Worm (Caenorhabditis elegans) whole organism, L2 larva: ENCODE measurements around the gene snt-1.

Experiments
- C34F6.9 ChIP-seq: fragments of 150-350 bp; optimal IDR thresholded peaks from 2 replicates; lab custom pipeline; 2014; ENCODE audit warnings: missing biosample characterization, missing genetic modification characterization
- F13H6.1 ChIP-seq: sonication (generic microtip); optimal IDR thresholded peaks from 2 replicates; lab custom pipeline; 2016; ENCODE audit warnings: missing genetic modification characterization, missing compliant biosample characterization
- R02D3.7 ChIP-seq: fragments of 150-350 bp; optimal IDR thresholded peaks from 2 replicates; lab custom pipeline; 2014; ENCODE audit warnings: missing biosample characterization, missing genetic modification characterization
- Y55F3AM.14 ChIP-seq: fragments of 200-800 bp; sonication (Bioruptor generic); optimal IDR thresholded peaks from 2 replicates; lab custom pipeline; 2018; ENCODE audit warnings: mild to moderate bottlenecking, missing genetic modification characterization, missing compliant biosample characterization
- ZK546.5 ChIP-seq: sonication (generic microtip); optimal IDR thresholded peaks from 2 replicates; lab custom pipeline; 2017; ENCODE audit warnings: missing biosample characterization, missing genetic modification characterization
- alr-1 ChIP-seq: fragments of 150-350 bp; optimal IDR thresholded peaks from 2 replicates; lab custom pipeline; 2014; ENCODE audit warnings: missing biosample characterization, missing genetic modification characterization
- aly-2 ChIP-seq: fragments of 150-350 bp; optimal IDR thresholded peaks from 2 replicates; lab custom pipeline; 2014; ENCODE audit warnings: missing biosample characterization, missing genetic modification characterization
- ama-1 ChIP-seq: fragments of 150-350 bp; optimal IDR thresholded peaks from 2 replicates; lab custom pipeline; 2018; ENCODE audit warnings: inconsistent platforms
- blmp-1 ChIP-seq: sonication (generic microtip); optimal IDR thresholded peaks from 2 replicates; lab custom pipeline; 2017; ENCODE audit warnings: missing genetic modification characterization, mild to moderate bottlenecking, missing compliant biosample characterization, antibody characterized with exemption, moderate library complexity; ENCODE audit not compliant: insufficient read depth
- ceh-16 ChIP-seq: fragments of 150-350 bp; optimal IDR thresholded peaks from 2 replicates; lab custom pipeline; 2014; ENCODE audit warnings: missing biosample characterization, missing genetic modification characterization
- ceh-82 ChIP-seq: fragments of 150-350 bp; optimal IDR thresholded peaks from 2 replicates; lab custom pipeline; 2014; ENCODE audit warnings: missing biosample characterization, missing genetic modification characterization
- crh-2 ChIP-seq: sonication (generic microtip); optimal IDR thresholded peaks from 2 replicates; lab custom pipeline; 2017; ENCODE audit warnings: missing biosample characterization, missing genetic modification characterization
- dmd-4 ChIP-seq: sonication (generic microtip); optimal IDR thresholded peaks from 2 replicates; lab custom pipeline; 2017; ENCODE audit warnings: missing biosample characterization, missing genetic modification characterization
- egl-27 ChIP-seq: sonication (generic microtip); optimal IDR thresholded peaks from 3 replicates; lab custom pipeline; 2017; ENCODE audit warnings: missing biosample characterization, missing genetic modification reagents, missing genetic modification characterization
- elt-1 ChIP-seq: fragments of 150-350 bp; optimal IDR thresholded peaks from 2 replicates; lab custom pipeline; 2014; ENCODE audit warnings: missing biosample characterization, missing genetic modification characterization
- elt-3 ChIP-seq: sonication (generic microtip); optimal IDR thresholded peaks from 2 replicates; lab custom pipeline; 2017; ENCODE audit warnings: missing biosample characterization, missing genetic modification characterization
- fos-1 ChIP-seq: fragments of 150-350 bp; optimal IDR thresholded peaks from 2 replicates; lab custom pipeline; 2014; ENCODE audit warnings: missing biosample characterization, missing genetic modification characterization
- gmeb-1 ChIP-seq: fragments of 150-350 bp; optimal IDR thresholded peaks from 2 replicates; lab custom pipeline; 2014; ENCODE audit warnings: missing biosample characterization, missing genetic modification characterization
- lin-11 ChIP-seq: fragments of 150-350 bp; sonication (generic microtip); optimal IDR thresholded peaks from 2 replicates; lab custom pipeline; 2014; ENCODE audit warnings: missing biosample characterization, missing genetic modification characterization, inconsistent platforms, mixed read lengths
- lin-13 ChIP-seq: fragments of 150-350 bp; optimal IDR thresholded peaks from 2 replicates; lab custom pipeline; 2014; ENCODE audit warnings: missing biosample characterization, missing genetic modification reagents, missing genetic modification characterization
- lin-39 ChIP-seq: fragments of 150-350 bp; optimal IDR thresholded peaks from 2 replicates; lab custom pipeline; 2014; ENCODE audit warnings: missing biosample characterization, missing genetic modification reagents, missing genetic modification characterization
- lsy-2 ChIP-seq, 2 experiments: fragments of 150-350 bp in 1 of 2; sonication (generic microtip) in 1 of 2; optimal IDR thresholded peaks; 2 replicates each; lab custom pipeline; 2014 to 2017; ENCODE audit warnings: missing biosample characterization in 2 of 2, missing genetic modification characterization in 2 of 2
- mab-5 ChIP-seq: fragments of 150-350 bp; optimal IDR thresholded peaks from 2 replicates; lab custom pipeline; 2014; ENCODE audit warnings: missing biosample characterization, missing genetic modification characterization
- mbf-1 ChIP-seq: sonication (generic microtip); optimal IDR thresholded peaks from 2 replicates; lab custom pipeline; 2017; ENCODE audit warnings: missing biosample characterization, missing genetic modification characterization
- mdl-1 ChIP-seq, 2 experiments: fragments of 150-350 bp in 1 of 2; sonication (generic microtip) in 1 of 2; optimal IDR thresholded peaks; 2 replicates each; lab custom pipeline; 2017; ENCODE audit warnings: missing biosample characterization in 2 of 2, missing genetic modification characterization in 2 of 2
- nhr-10 ChIP-seq: sonication (generic microtip); optimal IDR thresholded peaks from 2 replicates; lab custom pipeline; 2017; ENCODE audit warnings: missing biosample characterization, missing genetic modification characterization
- nhr-11 ChIP-seq: fragments of 150-350 bp; optimal IDR thresholded peaks from 2 replicates; lab custom pipeline; 2014; ENCODE audit warnings: missing biosample characterization, missing genetic modification characterization
- nhr-12 ChIP-seq: fragments of 150-350 bp; optimal IDR thresholded peaks from 2 replicates; lab custom pipeline; 2014; ENCODE audit warnings: missing biosample characterization, missing genetic modification characterization
- nhr-129 ChIP-seq: fragments of 150-350 bp; optimal IDR thresholded peaks from 2 replicates; lab custom pipeline; 2014; ENCODE audit warnings: missing biosample characterization, missing genetic modification characterization
- nhr-21 ChIP-seq: fragments of 150-350 bp; optimal IDR thresholded peaks from 2 replicates; lab custom pipeline; 2014; ENCODE audit warnings: missing biosample characterization, missing genetic modification characterization
- nhr-23 ChIP-seq: fragments of 150-350 bp; optimal IDR thresholded peaks from 2 replicates; lab custom pipeline; 2014; ENCODE audit warnings: missing biosample characterization, missing genetic modification reagents, missing genetic modification characterization
- nhr-237 ChIP-seq: fragments of 150-350 bp; optimal IDR thresholded peaks from 2 replicates; lab custom pipeline; 2014; ENCODE audit warnings: missing biosample characterization, missing genetic modification characterization
- nhr-25 ChIP-seq: fragments of 150-350 bp; sonication (generic microtip); optimal IDR thresholded peaks from 3 replicates; lab custom pipeline; 2014; ENCODE audit warnings: missing biosample characterization, missing genetic modification characterization
- nhr-6 ChIP-seq: fragments of 150-350 bp; optimal IDR thresholded peaks from 2 replicates; lab custom pipeline; 2014; ENCODE audit warnings: missing biosample characterization, missing genetic modification characterization
- nhr-77 ChIP-seq: fragments of 150-350 bp; optimal IDR thresholded peaks from 2 replicates; lab custom pipeline; 2014; ENCODE audit warnings: missing biosample characterization, missing genetic modification characterization
- peb-1 ChIP-seq: fragments of 150-350 bp; optimal IDR thresholded peaks from 2 replicates; lab custom pipeline; 2014; ENCODE audit warnings: missing biosample characterization, missing genetic modification characterization
- sem-4 ChIP-seq: fragments of 150-350 bp; optimal IDR thresholded peaks from 2 replicates; lab custom pipeline; 2014; ENCODE audit warnings: missing biosample characterization, missing genetic modification reagents, missing genetic modification characterization
- skn-1 ChIP-seq: sonication (generic microtip); optimal IDR thresholded peaks from 2 replicates; lab custom pipeline; 2017; ENCODE audit warnings: missing biosample characterization, missing genetic modification characterization
- sma-3 ChIP-seq: sonication (generic microtip); optimal IDR thresholded peaks from 2 replicates; lab custom pipeline; 2016; ENCODE audit warnings: missing genetic modification reagents, missing genetic modification characterization, missing compliant biosample characterization
- sma-9 ChIP-seq, 2 experiments: fragments of 150-350 bp in 1 of 2; sonication (generic microtip) in 1 of 2; optimal IDR thresholded peaks; 2 replicates each; lab custom pipeline; 2014 to 2016; ENCODE audit warnings: missing genetic modification characterization in 2 of 2, mild to moderate bottlenecking in 1 of 2, missing biosample characterization in 1 of 2, missing compliant biosample characterization in 1 of 2, missing genetic modification reagents in 1 of 2, moderate library complexity in 1 of 2
- snpc-4 ChIP-seq: fragments of 150-350 bp; optimal IDR thresholded peaks from 2 replicates; lab custom pipeline; 2014; ENCODE audit warnings: missing biosample characterization, missing genetic modification characterization
- unc-39 ChIP-seq: fragments of 150-350 bp; optimal IDR thresholded peaks from 2 replicates; lab custom pipeline; 2014; ENCODE audit warnings: missing biosample characterization, missing genetic modification characterization
- unc-55 ChIP-seq: fragments of 150-350 bp; sonication (generic microtip); optimal IDR thresholded peaks from 3 replicates; lab custom pipeline; 2014; ENCODE audit warnings: missing biosample characterization, missing genetic modification reagents, missing genetic modification characterization
- unc-62 ChIP-seq: fragments of 150-350 bp; optimal IDR thresholded peaks from 2 replicates; lab custom pipeline; 2014; ENCODE audit warnings: missing biosample characterization, missing genetic modification reagents, missing genetic modification characterization
- zag-1 ChIP-seq: fragments of 150-350 bp; optimal IDR thresholded peaks from 2 replicates; lab custom pipeline; 2014; ENCODE audit warnings: missing biosample characterization, missing genetic modification characterization
- ztf-1 ChIP-seq: fragments of 200-800 bp; sonication (Bioruptor generic); conservative IDR thresholded peaks from 2 replicates; pipeline ENCODE4 v1.3.6; 2022; ENCODE audit warnings: missing genetic modification characterization, missing compliant biosample characterization
- ztf-11 ChIP-seq: sonication (generic microtip); optimal IDR thresholded peaks from 2 replicates; lab custom pipeline; 2017; ENCODE audit warnings: missing biosample characterization, missing genetic modification characterization
- ztf-4 ChIP-seq: fragments of 150-350 bp; optimal IDR thresholded peaks from 2 replicates; lab custom pipeline; 2014; ENCODE audit warnings: missing biosample characterization, missing genetic modification characterization

snt-1 gene

DNA sequence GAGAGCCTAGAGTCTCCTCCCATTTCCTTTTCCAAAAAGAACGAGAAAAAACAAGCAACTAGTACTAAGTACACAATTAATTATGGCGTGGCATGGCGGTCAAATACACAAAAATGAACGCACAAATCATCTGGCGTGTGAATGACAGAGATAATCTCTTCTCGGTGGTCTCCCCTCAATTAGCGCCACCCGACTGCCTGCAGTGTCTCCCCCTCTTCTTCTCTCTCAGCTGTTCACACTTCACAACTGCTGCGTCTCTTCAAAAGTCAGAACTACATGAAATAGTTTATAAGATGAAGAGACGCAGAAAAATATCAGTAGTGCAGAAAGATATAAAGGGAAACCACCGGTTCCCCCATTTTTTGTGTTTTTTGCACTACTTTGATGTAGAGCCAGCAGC, 16.6 kb downstream of the snt-1 start:
- TF ChIP-seq gmeb-1: peak; percentile 32
- TF ChIP-seq mab-5: peak; percentile 63
- peak; percentile 11 for TF ChIP-seq zag-1 (tag; lab: Kevin White, UChicago)
- TF ChIP-seq C34F6.9 (tag; lab: Kevin White, UChicago): peak; percentile 57
- TF ChIP-seq blmp-1 (tag; lab: Kevin White, UChicago): peak; percentile 77
- peak; percentile 98 for TF ChIP-seq ceh-16 (tag; lab: Kevin White, UChicago)
- TF ChIP-seq lsy-2 (tag; optimal IDR thresholded peaks at IDR 0.05; lab: Kevin White, UChicago): peak in 1 of 2 experiments; percentile 42
- peak; percentile 64 for TF ChIP-seq nhr-25 (tag; lab: Kevin White, UChicago)
- no peak for TF ChIP-seq lin-11 (tag; lab: Kevin White, UChicago)
- TF ChIP-seq ztf-11 (tag; lab: Kevin White, UChicago): no peak
- peak; percentile 76 for TF ChIP-seq sem-4
- TF ChIP-seq nhr-237 (tag; lab: Kevin White, UChicago): no peak
- TF ChIP-seq ztf-4 (tag; lab: Kevin White, UChicago): no peak
- TF ChIP-seq egl-27: peak; percentile 70
- peak; percentile 94 for TF ChIP-seq sma-9 (GFP tag; optimal IDR thresholded peaks at IDR 0.05; lab: Kevin White, UChicago)
- TF ChIP-seq sma-9 (tag; optimal IDR thresholded peaks at IDR 0.05; lab: Kevin White, UChicago): no peak
- no peak for TF ChIP-seq nhr-12 (tag; lab: Kevin White, UChicago)
- TF ChIP-seq F13H6.1 (tag; lab: Kevin White, UChicago): peak; percentile 87
- TF ChIP-seq nhr-77 (tag; lab: Kevin White, UChicago): no peak
- TF ChIP-seq mbf-1 (tag; lab: Kevin White, UChicago): no peak
- TF ChIP-seq nhr-23 (tag; lab: Kevin White, UChicago): no peak
- TF ChIP-seq sma-3 (GFP tag; lab: Kevin White, UChicago): peak; percentile 72
- TF ChIP-seq lin-13 (GFP tag; lab: Kevin White, UChicago): peak; percentile 35
- no peak for TF ChIP-seq aly-2 (tag; lab: Kevin White, UChicago)
- TF ChIP-seq nhr-6 (tag; lab: Kevin White, UChicago): peak; percentile 22
- no peak for TF ChIP-seq Y55F3AM.14 (GFP tag; lab: Kevin White, UChicago)
- no peak for TF ChIP-seq ZK546.5 (tag; lab: Kevin White, UChicago)
- peak; percentile 48 for TF ChIP-seq crh-2 (tag; lab: Kevin White, UChicago)
- no peak for TF ChIP-seq nhr-11 (tag; lab: Kevin White, UChicago)
- no peak for TF ChIP-seq ceh-82 (tag; lab: Kevin White, UChicago)
- peak; percentile 39 for TF ChIP-seq fos-1
- peak; percentile 72 for TF ChIP-seq nhr-129 (tag; lab: Kevin White, UChicago)
- no peak for TF ChIP-seq ztf-1 (GFP tag; lab: Robert Waterston, UW)
- TF ChIP-seq unc-62 (GFP tag; lab: Kevin White, UChicago): no peak
- TF ChIP-seq alr-1 (tag; lab: Kevin White, UChicago): no peak
- no peak for TF ChIP-seq skn-1 (tag; lab: Kevin White, UChicago)
- TF ChIP-seq dmd-4 (tag; lab: Kevin White, UChicago): no peak
- peak; percentile 54 for TF ChIP-seq nhr-21 (tag; lab: Kevin White, UChicago)
- TF ChIP-seq unc-55: peak; percentile 33
- no peak for TF ChIP-seq elt-1
- TF ChIP-seq elt-3 (tag; lab: Kevin White, UChicago): no peak
- no peak for TF ChIP-seq nhr-10 (tag; lab: Kevin White, UChicago)
- no peak for TF ChIP-seq peb-1 (tag; lab: Kevin White, UChicago)
- TF ChIP-seq unc-39 (tag; lab: Kevin White, UChicago): no peak
- no peak for TF ChIP-seq lin-39 (tag; lab: Kevin White, UChicago)
- peak; percentile 17 for TF ChIP-seq snpc-4 (tag; lab: Kevin White, UChicago)
- TF ChIP-seq mdl-1 (tag; optimal IDR thresholded peaks at IDR 0.05; lab: Kevin White, UChicago): peak; percentile 13 to 14
- TF ChIP-seq ama-1 (lab: Kevin White, UChicago): no peak
- TF ChIP-seq R02D3.7: no peak
- TF ChIP-seq, all 48 proteins: peak for 22
